Worm (Caenorhabditis elegans): ENCODE results near the gene T02G5.7.

T02G5.7 gene

DNA sequence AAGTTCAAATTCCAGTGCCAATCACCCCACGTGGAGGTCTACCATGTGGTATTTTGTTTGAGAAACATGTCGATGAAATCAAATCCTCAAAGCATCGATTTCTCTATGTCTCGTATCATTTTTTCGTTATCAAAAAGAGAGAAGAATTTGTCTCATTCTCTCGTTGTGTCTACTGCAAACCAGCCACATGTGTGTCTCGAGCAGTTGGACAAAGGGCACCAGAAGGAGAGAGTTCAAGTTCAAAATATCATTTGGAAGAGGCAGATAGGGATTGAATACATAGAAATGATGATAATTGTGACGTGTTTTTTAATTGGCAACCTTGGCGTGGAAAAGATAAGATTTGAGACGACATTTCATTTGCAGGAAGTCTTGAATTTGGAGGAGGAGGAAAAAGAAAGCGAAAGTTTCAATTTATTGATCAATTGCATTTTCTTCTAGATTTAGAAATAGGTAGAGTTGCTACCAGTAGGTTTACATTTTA, 16.1 kb upstream of the T02G5.7 start:
- TF ChIP-seq lin-39 (tag; optimal IDR thresholded peaks at IDR 0.05): no peak
- TF ChIP-seq mdl-1 (tag; optimal IDR thresholded peaks at IDR 0.05): peak; percentile 60
- TF ChIP-seq ztf-11 (tag; optimal IDR thresholded peaks at IDR 0.05): no peak
- peak in 1 of 3 experiments; percentile 76 for TF ChIP-seq elt-3 (tag; optimal IDR thresholded peaks at IDR 0.05)
- TF ChIP-seq nhr-76 (tag; optimal IDR thresholded peaks at IDR 0.05): no peak
- no peak for TF ChIP-seq nhr-77 (tag; optimal IDR thresholded peaks at IDR 0.05)
- no peak for TF ChIP-seq R02D3.7 (tag; optimal IDR thresholded peaks at IDR 0.05)
- TF ChIP-seq lin-15B (tag; optimal IDR thresholded peaks at IDR 0.05): no peak
- no peak for TF ChIP-seq hmg-11 (tag; optimal IDR thresholded peaks at IDR 0.05)
- TF ChIP-seq nhr-237 (tag; optimal IDR thresholded peaks at IDR 0.05): no peak
- TF ChIP-seq fkh-10 (GFP tag; optimal IDR thresholded peaks at IDR 0.05): no peak
- peak; percentile 30 for TF ChIP-seq egl-5 (tag; optimal IDR thresholded peaks at IDR 0.05)
- TF ChIP-seq nhr-43 (tag; optimal IDR thresholded peaks at IDR 0.05; ENCODE audit: poor library complexity, severe bottlenecking): peak; percentile 48
- TF ChIP-seq skn-1 (tag; optimal IDR thresholded peaks at IDR 0.05): peak; percentile 53
- TF ChIP-seq sea-2 (GFP tag; optimal IDR thresholded peaks at IDR 0.05): no peak
- TF ChIP-seq ama-1 (optimal IDR thresholded peaks at IDR 0.05): no peak
- no peak for TF ChIP-seq fos-1 (tag; optimal IDR thresholded peaks at IDR 0.05)
- no peak for TF ChIP-seq snpc-4 (tag; optimal IDR thresholded peaks at IDR 0.05)
- TF ChIP-seq nhr-25 (tag; optimal IDR thresholded peaks at IDR 0.05): no peak
- TF ChIP-seq daf-12 (tag; optimal IDR thresholded peaks at IDR 0.05): no peak
- TF ChIP-seq pha-4 (tag; optimal IDR thresholded peaks at IDR 0.05): no peak
- no peak for TF ChIP-seq nhr-11 (tag; optimal IDR thresholded peaks at IDR 0.05)
- no peak for TF ChIP-seq egl-27 (tag; optimal IDR thresholded peaks at IDR 0.05)
- no peak for TF ChIP-seq ceh-9 (tag; optimal IDR thresholded peaks at IDR 0.05)
- no peak for TF ChIP-seq tbx-2 (tag; optimal IDR thresholded peaks at IDR 0.05)
- no peak for TF ChIP-seq ceh-82 (tag; optimal IDR thresholded peaks at IDR 0.05)
- no peak for TF ChIP-seq aly-2 (tag; optimal IDR thresholded peaks at IDR 0.05)
- no peak for TF ChIP-seq lsy-12 (tag; optimal IDR thresholded peaks at IDR 0.05)
- TF ChIP-seq ceh-16 (tag; optimal IDR thresholded peaks at IDR 0.05): no peak
- TF ChIP-seq nhr-67 (tag; optimal IDR thresholded peaks at IDR 0.05): no peak
- no peak for TF ChIP-seq fkh-2 (tag; optimal IDR thresholded peaks at IDR 0.05)
- peak; percentile 58 for TF ChIP-seq pqm-1 (tag; optimal IDR thresholded peaks at IDR 0.05)
- no peak for TF ChIP-seq unc-62 (GFP tag; optimal IDR thresholded peaks at IDR 0.05)
- no peak for TF ChIP-seq zag-1 (tag; optimal IDR thresholded peaks at IDR 0.05)
- no peak for TF ChIP-seq eor-1 (tag; optimal IDR thresholded peaks at IDR 0.05)
- no peak for TF ChIP-seq unc-39 (tag; optimal IDR thresholded peaks at IDR 0.05)
- no peak for TF ChIP-seq mml-1 (tag; optimal IDR thresholded peaks at IDR 0.05)
- no peak for TF ChIP-seq nhr-12 (tag; optimal IDR thresholded peaks at IDR 0.05)
- TF ChIP-seq ztf-4 (tag; optimal IDR thresholded peaks at IDR 0.05): no peak
- no peak for TF ChIP-seq elt-1 (tag; optimal IDR thresholded peaks at IDR 0.05)
- TF ChIP-seq elt-2 (tag; optimal IDR thresholded peaks at IDR 0.05): peak; percentile 96
- peak; percentile 32 for TF ChIP-seq nfya-1 (tag; optimal IDR thresholded peaks at IDR 0.05; ENCODE audit: insufficient read depth)
- peak; percentile 38 for TF ChIP-seq nhr-23 (tag; optimal IDR thresholded peaks at IDR 0.05)
- no peak for TF ChIP-seq ZK546.5 (tag; optimal IDR thresholded peaks at IDR 0.05)
- TF ChIP-seq nhr-28 (tag; optimal IDR thresholded peaks at IDR 0.05): no peak
- peak; percentile 27 for TF ChIP-seq ceh-28 (tag; optimal IDR thresholded peaks at IDR 0.05)
- TF ChIP-seq jun-1 (tag; optimal IDR thresholded peaks at IDR 0.05): peak; percentile 46

DNA sequence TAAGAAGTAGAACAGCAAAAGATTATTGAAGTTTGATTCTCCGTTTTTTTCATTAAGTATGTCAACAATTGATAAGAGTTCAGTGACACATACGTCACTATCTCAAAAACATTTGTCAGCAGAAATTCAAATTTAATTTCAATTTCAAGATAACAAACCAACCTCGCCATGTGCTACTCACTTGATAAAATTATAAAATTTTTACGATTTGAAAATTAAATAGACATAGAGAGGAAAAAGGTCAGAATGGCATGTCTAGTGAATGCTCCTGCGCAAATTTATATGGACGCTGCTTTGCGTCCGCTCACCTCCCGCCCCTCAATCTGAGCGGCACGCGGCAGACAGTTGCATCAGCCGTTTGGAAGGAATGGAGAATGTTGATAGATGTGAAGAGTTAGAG, 15.2 kb upstream of the T02G5.7 start:
- TF ChIP-seq fkh-10 (GFP tag; optimal IDR thresholded peaks at IDR 0.05) (no peak), nhr-25 (tag; optimal IDR thresholded peaks at IDR 0.05) (no peak), ceh-82 (tag; optimal IDR thresholded peaks at IDR 0.05) (no peak), sea-2 (GFP tag; optimal IDR thresholded peaks at IDR 0.05) (no peak), skn-1 (tag; optimal IDR thresholded peaks at IDR 0.05) (peak; percentile 82), nhr-12 (tag; optimal IDR thresholded peaks at IDR 0.05) (no peak), snpc-4 (tag; optimal IDR thresholded peaks at IDR 0.05) (no peak), ceh-28 (tag; optimal IDR thresholded peaks at IDR 0.05) (no peak), mdl-1 (tag; optimal IDR thresholded peaks at IDR 0.05) (peak; percentile 10), pha-4 (tag; optimal IDR thresholded peaks at IDR 0.05) (peak; percentile 64), elt-2 (tag; optimal IDR thresholded peaks at IDR 0.05) (peak; percentile 96), unc-39 (tag; optimal IDR thresholded peaks at IDR 0.05) (no peak), hmg-11 (tag; optimal IDR thresholded peaks at IDR 0.05) (no peak), R02D3.7 (tag; optimal IDR thresholded peaks at IDR 0.05) (no peak), tbx-2 (tag; optimal IDR thresholded peaks at IDR 0.05) (no peak), ceh-9 (tag; optimal IDR thresholded peaks at IDR 0.05) (no peak), lsy-12 (tag; optimal IDR thresholded peaks at IDR 0.05) (no peak), ceh-16 (tag; optimal IDR thresholded peaks at IDR 0.05) (no peak), nfya-1 (tag; optimal IDR thresholded peaks at IDR 0.05; ENCODE audit: insufficient read depth) (peak; percentile 7), jun-1 (tag; optimal IDR thresholded peaks at IDR 0.05) (peak; percentile 23), elt-1 (tag; optimal IDR thresholded peaks at IDR 0.05) (no peak), mml-1 (tag; optimal IDR thresholded peaks at IDR 0.05) (no peak), pqm-1 (tag; optimal IDR thresholded peaks at IDR 0.05) (peak; percentile 93), ztf-11 (tag; optimal IDR thresholded peaks at IDR 0.05) (no peak), elt-3 (tag; optimal IDR thresholded peaks at IDR 0.05) (no peak), nhr-77 (tag; optimal IDR thresholded peaks at IDR 0.05) (no peak), nhr-11 (tag; optimal IDR thresholded peaks at IDR 0.05) (peak; percentile 16), aly-2 (tag; optimal IDR thresholded peaks at IDR 0.05) (no peak), nhr-237 (tag; optimal IDR thresholded peaks at IDR 0.05) (no peak)
